Worm (Caenorhabditis elegans) whole organism, midembryonic: Measurements from ENCODE around the gene H35N09.2.

Experiments
- T22C8.4 ChIP-seq: fragments of 200-800 bp; sonication (Bioruptor generic); IDR thresholded peaks from 2 replicates; pipeline ENCODE4 v1.3.6; 2022; ENCODE audit warnings: missing genetic modification characterization, missing compliant biosample characterization
- cog-1 ChIP-seq: sonication (generic microtip); optimal IDR thresholded peaks from 2 replicates; lab custom pipeline; 2016; ENCODE audit warnings: missing genetic modification characterization, missing compliant biosample characterization
- flt-1 ChIP-seq: fragments of 200-800 bp; sonication (Bioruptor generic); IDR thresholded peaks from 2 replicates; pipeline ENCODE4 v1.3.6; 2022; ENCODE audit warnings: missing genetic modification characterization, missing compliant biosample characterization
- klf-2 ChIP-seq: fragments of 200-800 bp; sonication (Bioruptor generic); conservative IDR thresholded peaks from 2 replicates; pipeline ENCODE4 v1.3.6; 2022; ENCODE audit warnings: missing genetic modification reagents, missing genetic modification characterization, missing compliant biosample characterization
- med-1 ChIP-seq: sonication (generic microtip); optimal IDR thresholded peaks from 2 replicates; lab custom pipeline; 2017; ENCODE audit warnings: missing genetic modification characterization, mild to moderate bottlenecking, missing compliant biosample characterization, antibody characterized with exemption, missing genetic modification reagents; ENCODE audit not compliant: insufficient read depth
- ref-1 ChIP-seq: fragments of 200-800 bp; sonication (Bioruptor generic); conservative IDR thresholded peaks from 2 replicates; pipeline ENCODE4 v1.3.6; 2022; ENCODE audit warnings: missing genetic modification reagents, missing genetic modification characterization, missing compliant biosample characterization
- tab-1 ChIP-seq: fragments of 200-800 bp; sonication (Bioruptor generic); IDR thresholded peaks from 2 replicates; pipeline ENCODE4 v1.3.6; 2022; ENCODE audit warnings: missing genetic modification characterization, missing compliant biosample characterization
- ztf-23 ChIP-seq: fragments of 200-800 bp; sonication (Bioruptor generic); IDR thresholded peaks from 2 replicates; pipeline ENCODE4 v1.3.6; 2022; ENCODE audit warnings: missing genetic modification reagents, missing genetic modification characterization, missing compliant biosample characterization
- ztf-29 ChIP-seq: fragments of 200-800 bp; sonication (Bioruptor generic); IDR thresholded peaks from 2 replicates; pipeline ENCODE4 v1.3.6; 2022; ENCODE audit warnings: missing genetic modification reagents, missing genetic modification characterization, missing compliant biosample characterization

H35N09.2 gene

DNA sequence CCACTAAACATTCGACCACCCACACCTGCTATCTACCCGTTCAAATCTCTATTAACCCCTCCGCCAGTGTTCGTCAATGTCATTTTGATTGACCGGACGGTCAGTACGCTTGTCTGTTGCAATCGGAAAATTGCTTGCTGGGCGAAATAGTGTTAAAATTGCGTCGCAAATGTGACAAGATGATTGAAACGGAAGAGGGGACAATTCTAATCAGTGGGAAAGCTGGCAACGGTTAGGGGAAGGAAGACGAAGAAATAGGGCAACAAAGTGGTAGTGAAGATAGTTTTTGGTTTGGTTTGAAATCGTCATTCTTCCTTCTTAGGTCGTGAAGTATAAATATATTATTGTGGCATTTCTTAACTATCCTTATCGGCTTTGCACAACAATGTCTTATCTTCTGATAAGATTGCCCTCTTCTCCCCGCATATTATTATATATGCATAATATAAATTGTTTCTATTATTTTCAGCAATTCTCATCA lies 36.4 kb downstream of the H35N09.2 start:
- TF ChIP-seq klf-2 (GFP tag; lab: Robert Waterston, UW) = no peak
- TF ChIP-seq ztf-29 (GFP tag; lab: Robert Waterston, UW) = no peak
- TF ChIP-seq med-1 (GFP tag; lab: Kevin White, UChicago) = no peak
- TF ChIP-seq cog-1 = no peak
- TF ChIP-seq tab-1 (GFP tag; lab: Robert Waterston, UW) = no peak
- TF ChIP-seq ztf-23 (GFP tag; lab: Robert Waterston, UW) = no peak
- no peak for TF ChIP-seq T22C8.4 (GFP tag; lab: Robert Waterston, UW)
- TF ChIP-seq ref-1 = no peak
- no peak for TF ChIP-seq flt-1 (GFP tag; lab: Robert Waterston, UW)

DNA sequence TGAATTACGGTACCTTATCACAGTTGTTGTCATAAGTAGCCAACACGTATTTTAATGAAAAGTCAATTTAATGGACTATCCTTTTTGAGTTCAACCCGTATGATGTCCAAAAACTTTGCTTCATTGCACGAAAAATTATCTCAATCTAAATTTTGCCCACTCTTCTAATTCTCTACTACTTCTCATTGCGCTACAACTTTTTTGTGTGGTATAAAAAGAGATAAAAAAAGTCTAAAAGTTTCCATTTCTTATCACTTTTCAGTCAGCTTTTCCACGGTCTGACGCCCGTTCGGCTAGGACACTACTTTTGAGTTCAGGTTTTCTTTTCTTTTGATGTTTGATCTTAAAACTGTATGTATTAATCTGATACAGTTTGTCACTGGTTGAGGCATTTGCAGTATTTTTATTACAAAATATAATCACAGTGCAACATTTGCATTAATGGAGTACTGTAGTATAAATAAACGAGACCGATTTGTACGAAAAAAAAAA lies 37.0 kb downstream of the H35N09.2 start:
- TF ChIP-seq T22C8.4 (GFP tag; lab: Robert Waterston, UW) = no peak
- no peak for TF ChIP-seq ref-1
- no peak for TF ChIP-seq klf-2 (GFP tag; lab: Robert Waterston, UW)
- TF ChIP-seq ztf-29 (GFP tag; lab: Robert Waterston, UW) = no peak
- TF ChIP-seq tab-1 (GFP tag; lab: Robert Waterston, UW) = no peak
- no peak for TF ChIP-seq flt-1 (GFP tag; lab: Robert Waterston, UW)
- TF ChIP-seq ztf-23 (GFP tag; lab: Robert Waterston, UW) = no peak
- no peak for TF ChIP-seq med-1 (GFP tag; lab: Kevin White, UChicago)
- TF ChIP-seq cog-1 = no peak

DNA sequence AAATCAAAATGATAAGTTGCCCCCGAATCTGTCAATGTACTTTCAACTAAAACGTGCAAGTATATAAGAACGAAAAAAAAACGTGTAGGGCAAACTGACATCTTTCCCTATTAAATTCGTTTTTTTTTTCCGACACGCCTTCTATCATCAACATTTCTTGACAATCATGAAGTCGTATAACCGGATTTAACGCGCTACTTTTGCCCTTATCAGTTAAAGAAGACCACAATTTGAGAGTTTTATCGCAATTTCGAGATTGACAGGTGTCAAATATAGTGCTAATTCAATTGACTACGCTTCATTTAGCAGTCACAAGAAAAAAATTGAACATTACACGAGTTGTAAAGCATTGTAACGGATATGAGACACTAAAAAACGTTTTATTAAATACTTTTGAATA lies 37.7 kb downstream of the H35N09.2 start:
- TF ChIP-seq med-1 (GFP tag; lab: Kevin White, UChicago) (no peak), flt-1 (GFP tag; lab: Robert Waterston, UW) (no peak), T22C8.4 (GFP tag; lab: Robert Waterston, UW) (no peak), tab-1 (GFP tag; lab: Robert Waterston, UW) (no peak), klf-2 (GFP tag; lab: Robert Waterston, UW) (no peak), ztf-29 (GFP tag; lab: Robert Waterston, UW) (no peak), ztf-23 (GFP tag; lab: Robert Waterston, UW) (no peak)

DNA sequence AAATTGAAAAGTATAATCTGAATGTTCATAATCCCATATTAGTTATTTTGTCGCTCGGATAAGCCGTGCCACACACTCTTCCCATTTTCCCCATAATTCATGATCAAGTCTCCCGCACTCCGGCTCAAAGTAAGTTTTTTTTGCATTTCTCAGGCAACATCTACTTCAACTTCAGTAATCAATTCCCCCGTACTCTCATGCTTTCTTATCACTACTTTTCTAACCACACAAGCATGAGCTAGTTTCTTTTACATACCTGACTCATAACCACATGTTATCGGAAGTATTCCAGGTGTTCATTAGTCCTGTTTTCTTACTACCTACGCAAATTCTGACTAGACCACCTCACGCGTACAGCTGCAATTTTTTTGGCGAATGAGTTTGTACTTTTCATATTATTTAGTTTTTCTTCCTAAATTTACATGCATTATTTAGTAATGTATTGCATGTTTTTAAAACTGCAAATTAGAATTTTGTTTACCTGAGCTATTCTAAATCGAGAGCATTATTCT lies 38.3 kb downstream of the H35N09.2 start:
- TF ChIP-seq tab-1 (GFP tag; lab: Robert Waterston, UW) (no peak), klf-2 (GFP tag; lab: Robert Waterston, UW) (no peak), cog-1 (no peak), ztf-23 (GFP tag; lab: Robert Waterston, UW) (no peak), ztf-29 (GFP tag; lab: Robert Waterston, UW) (no peak), med-1 (GFP tag; lab: Kevin White, UChicago) (no peak), ref-1 (no peak), flt-1 (GFP tag; lab: Robert Waterston, UW) (no peak), T22C8.4 (GFP tag; lab: Robert Waterston, UW) (no peak)

DNA sequence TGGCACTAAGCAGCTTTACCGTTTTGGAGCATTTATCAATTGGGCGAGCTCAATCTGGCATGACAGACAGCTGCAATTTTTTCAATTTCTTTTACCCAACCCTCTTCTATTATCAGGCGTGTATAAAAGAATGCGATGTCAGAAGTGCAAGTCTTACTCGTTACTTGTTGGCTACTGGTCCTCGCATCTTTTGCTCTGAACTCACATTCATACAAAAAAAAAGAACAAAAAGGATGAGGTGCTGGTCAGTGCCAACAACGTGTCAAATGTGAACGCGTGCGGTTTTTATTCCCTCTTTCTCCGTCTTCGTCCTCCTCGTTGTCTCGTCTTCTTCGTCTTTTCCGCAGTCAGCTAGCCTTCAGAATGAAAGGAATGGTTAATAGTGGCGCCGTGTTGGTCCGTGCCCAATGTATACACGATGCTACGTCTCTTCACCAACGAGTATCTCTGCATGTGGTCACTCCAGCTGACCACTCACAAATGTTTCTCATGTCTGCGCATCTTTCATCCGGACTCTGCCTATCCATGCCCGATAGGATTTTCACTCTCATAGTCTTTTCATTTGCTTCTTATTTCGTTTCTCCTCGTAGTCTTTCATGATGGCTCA lies 38.9 kb downstream of the H35N09.2 start:
- TF ChIP-seq ztf-29 (GFP tag; lab: Robert Waterston, UW) (no peak), cog-1 (no peak), flt-1 (GFP tag; lab: Robert Waterston, UW) (no peak), klf-2 (GFP tag; lab: Robert Waterston, UW) (no peak), tab-1 (GFP tag; lab: Robert Waterston, UW) (no peak), ref-1 (no peak), ztf-23 (GFP tag; lab: Robert Waterston, UW) (0 out of 2 replicates have a peak, but pooled peaks have one; percentile 31)

DNA sequence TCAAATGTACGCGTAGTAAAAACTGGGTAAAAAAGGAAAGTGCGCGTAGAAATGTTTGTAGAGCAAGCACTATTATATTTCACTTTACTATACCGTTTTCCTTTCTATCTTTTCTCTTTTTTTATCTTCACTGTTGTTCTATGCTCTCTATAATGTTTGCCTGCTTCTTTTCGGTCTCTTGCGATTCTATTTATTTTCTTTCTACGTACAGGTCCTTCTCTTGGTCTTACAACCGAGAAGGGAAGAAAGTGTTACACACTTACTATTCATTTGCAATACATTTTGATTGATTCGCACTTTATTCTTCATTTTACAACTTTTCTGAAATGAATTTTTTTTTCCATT lies 40.4 kb downstream of the H35N09.2 start:
- no peak for TF ChIP-seq cog-1
- TF ChIP-seq ztf-29 (GFP tag; lab: Robert Waterston, UW) = no peak
- TF ChIP-seq ztf-23 (GFP tag; lab: Robert Waterston, UW) = no peak
- TF ChIP-seq flt-1 (GFP tag; lab: Robert Waterston, UW) = no peak
- no peak for TF ChIP-seq med-1 (GFP tag; lab: Kevin White, UChicago)
- no peak for TF ChIP-seq ref-1

DNA sequence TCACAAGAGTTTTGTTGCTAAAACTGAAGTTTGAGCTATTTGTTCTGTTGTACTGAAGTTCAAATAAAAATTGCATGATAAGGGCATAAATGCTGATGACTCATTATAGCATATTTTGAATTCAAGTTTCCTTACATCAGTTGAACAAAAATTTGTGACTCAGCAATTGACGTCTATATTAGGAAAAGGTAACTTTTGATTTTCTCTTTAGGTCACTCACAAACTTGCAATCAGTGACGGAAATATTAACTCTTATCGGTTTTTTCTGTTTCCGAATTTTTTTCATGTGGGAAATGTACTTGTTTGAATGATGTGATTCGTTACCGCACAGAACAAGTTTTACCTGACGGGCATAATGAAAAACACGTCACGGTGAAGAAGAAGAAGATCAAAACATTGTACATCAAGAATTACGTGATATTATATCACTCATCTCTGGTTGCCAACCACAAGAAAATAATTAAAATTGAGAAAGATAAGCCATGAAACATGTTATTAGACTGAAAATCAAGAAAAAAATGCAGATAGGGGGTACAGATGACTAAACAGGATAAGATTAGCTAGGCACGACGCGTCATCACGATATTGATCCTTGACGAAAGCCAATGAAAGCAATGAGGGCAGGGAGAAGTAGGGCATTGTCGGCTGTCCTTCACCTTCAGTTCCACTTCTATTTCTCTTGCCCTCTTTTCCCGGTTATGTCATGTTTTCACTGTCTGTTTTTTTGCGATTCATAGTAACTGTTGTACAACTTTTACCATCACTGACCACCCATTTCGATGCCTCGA lies 41.0 kb downstream of the H35N09.2 start:
- TF ChIP-seq flt-1 (GFP tag; lab: Robert Waterston, UW) (no peak), med-1 (GFP tag; lab: Kevin White, UChicago) (no peak), cog-1 (no peak), tab-1 (GFP tag; lab: Robert Waterston, UW) (no peak), ztf-23 (GFP tag; lab: Robert Waterston, UW) (no peak), klf-2 (GFP tag; lab: Robert Waterston, UW) (no peak), ztf-29 (GFP tag; lab: Robert Waterston, UW) (no peak), ref-1 (no peak), T22C8.4 (GFP tag; lab: Robert Waterston, UW) (no peak)

DNA sequence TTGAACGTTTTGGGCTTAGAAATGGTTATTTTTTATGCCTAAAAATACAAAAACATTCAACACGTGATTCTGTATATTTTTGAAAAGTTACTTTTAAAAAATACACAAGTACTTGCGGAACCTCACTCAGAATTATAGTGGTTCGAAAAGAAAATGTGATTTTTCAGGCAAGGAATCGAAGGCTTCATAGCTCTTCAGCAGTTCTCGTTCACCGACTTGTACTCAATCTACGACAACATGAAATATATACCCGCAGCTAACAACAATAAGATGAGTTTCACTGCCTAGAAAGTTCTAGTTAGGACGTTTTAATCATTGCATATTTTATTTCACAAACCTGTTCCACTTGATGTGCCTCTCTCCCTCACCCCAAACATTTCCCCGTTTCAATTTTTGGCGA lies 42.3 kb downstream of the H35N09.2 start:
- no peak for TF ChIP-seq ztf-23 (GFP tag; lab: Robert Waterston, UW)
- no peak for TF ChIP-seq tab-1 (GFP tag; lab: Robert Waterston, UW)
- TF ChIP-seq med-1 (GFP tag; lab: Kevin White, UChicago) = no peak
- no peak for TF ChIP-seq cog-1
- TF ChIP-seq ref-1 = no peak
- TF ChIP-seq ztf-29 (GFP tag; lab: Robert Waterston, UW) = no peak
- TF ChIP-seq flt-1 (GFP tag; lab: Robert Waterston, UW) = no peak
- no peak for TF ChIP-seq klf-2 (GFP tag; lab: Robert Waterston, UW)
- no peak for TF ChIP-seq T22C8.4 (GFP tag; lab: Robert Waterston, UW)
